Fruit fly (Drosophila melanogaster) whole organism, embryonic: ENCODE results near the gene CG13384.
A peak's percentile ranks its signal among the peaks of the same experiment; 100 is the strongest.

Experiments used
- Adf1 ChIP-seq: fragments of 200-800 bp; sonication (Bioruptor generic); IDR thresholded peaks from 2 replicates; pipeline ENCODE4 v1.3.6; 2022; ENCODE audit warnings: missing biosample characterization, missing genetic modification characterization
- Aef1 ChIP-seq: fragments of 200-800 bp; sonication (Bioruptor generic); IDR thresholded peaks from 3 replicates; pipeline ENCODE4 v1.3.6; 2022; ENCODE audit warnings: missing biosample characterization, missing genetic modification characterization
- CG10543 ChIP-seq: fragments of 200-800 bp; sonication (Bioruptor generic); optimal IDR thresholded peaks from 3 replicates; lab custom pipeline; 2017; ENCODE audit warnings: missing biosample characterization, mild to moderate bottlenecking, missing genetic modification characterization, moderate library complexity
- CG11085 ChIP-seq: fragments of 200-800 bp; sonication (Bioruptor generic); IDR thresholded peaks from 2 replicates; pipeline ENCODE4 v1.3.6; 2022; ENCODE audit warnings: missing biosample characterization, missing genetic modification characterization
- CG11247 ChIP-seq: fragments of 200-800 bp; sonication (Bioruptor generic); IDR thresholded peaks from 2 replicates; pipeline ENCODE4 v1.3.6; 2022; ENCODE audit warnings: missing biosample characterization, missing genetic modification characterization
- CG12071 ChIP-seq: fragments of 200-800 bp; sonication (Bioruptor generic); optimal IDR thresholded peaks from 3 replicates; lab custom pipeline; 2018; ENCODE audit warnings: missing biosample characterization, mild to moderate bottlenecking, missing genetic modification characterization
- CG12219 ChIP-seq: fragments of 200-800 bp; sonication (Bioruptor generic); optimal IDR thresholded peaks from 3 replicates; lab custom pipeline; 2018; ENCODE audit warnings: missing biosample characterization, mild to moderate bottlenecking, missing genetic modification characterization
- CG12769 ChIP-seq: fragments of 200-800 bp; sonication (Bioruptor generic); optimal IDR thresholded peaks from 2 replicates; lab custom pipeline; 2019; ENCODE audit warnings: missing biosample characterization, mild to moderate bottlenecking, missing genetic modification characterization, moderate library complexity
- CG13624 ChIP-seq: fragments of 200-800 bp; sonication (Bioruptor generic); optimal IDR thresholded peaks from 2 replicates; lab custom pipeline; 2016; ENCODE audit warnings: missing biosample characterization, missing genetic modification characterization
- CG1832 ChIP-seq: fragments of 200-800 bp; sonication (Bioruptor generic); optimal IDR thresholded peaks from 2 replicates; lab custom pipeline; 2017; ENCODE audit warnings: missing biosample characterization, mild to moderate bottlenecking, missing genetic modification characterization, inconsistent platforms
- CG2116 ChIP-seq: fragments of 200-800 bp; sonication (Bioruptor generic); optimal IDR thresholded peaks from 3 replicates; lab custom pipeline; 2018; ENCODE audit warnings: missing biosample characterization, mild to moderate bottlenecking, missing genetic modification characterization
- CG33557 ChIP-seq: fragments of 200-800 bp; sonication (Bioruptor generic); optimal IDR thresholded peaks from 2 replicates; lab custom pipeline; 2019; ENCODE audit warnings: missing biosample characterization, mild to moderate bottlenecking, missing genetic modification characterization, moderate library complexity
- CG34422 ChIP-seq: fragments of 200-800 bp; sonication (Bioruptor generic); IDR thresholded peaks from 3 replicates; pipeline ENCODE4 v1.3.6; 2022; ENCODE audit warnings: missing biosample characterization, missing genetic modification characterization
- CG4854 ChIP-seq: fragments of 200-800 bp; sonication (Bioruptor generic); optimal IDR thresholded peaks from 2 replicates; lab custom pipeline; 2016; ENCODE audit warnings: missing biosample characterization, missing genetic modification characterization, inconsistent platforms
- CG6272 ChIP-seq: fragments of 200-800 bp; sonication (Bioruptor generic); IDR thresholded peaks from 2 replicates; pipeline ENCODE4 v1.3.6; 2022; ENCODE audit warnings: missing biosample characterization, missing genetic modification characterization
- CG7745 ChIP-seq: fragments of 200-800 bp; sonication (Bioruptor generic); optimal IDR thresholded peaks from 2 replicates; lab custom pipeline; 2018; ENCODE audit warnings: missing biosample characterization, mild to moderate bottlenecking, missing genetic modification characterization, moderate library complexity
- CG8281 ChIP-seq: fragments of 200-800 bp; sonication (Bioruptor generic); optimal IDR thresholded peaks from 2 replicates; lab custom pipeline; 2018; ENCODE audit warnings: missing biosample characterization, mild to moderate bottlenecking, missing genetic modification characterization, moderate library complexity
- CG8359 ChIP-seq: fragments of 200-800 bp; sonication (Bioruptor generic); optimal IDR thresholded peaks from 2 replicates; lab custom pipeline; 2017; ENCODE audit warnings: missing biosample characterization, mild to moderate bottlenecking, missing genetic modification characterization, borderline replicate concordance
- D19B ChIP-seq: fragments of 200-800 bp; sonication (Bioruptor generic); optimal IDR thresholded peaks from 2 replicates; lab custom pipeline; 2017; ENCODE audit warnings: missing biosample characterization, mild to moderate bottlenecking, missing genetic modification characterization
- E2f1 ChIP-seq: fragments of 200-800 bp; sonication (Bioruptor generic); IDR thresholded peaks from 2 replicates; pipeline ENCODE4 v1.3.6; 2022; ENCODE audit warnings: missing biosample characterization, missing genetic modification characterization
- HHEX ChIP-seq: fragments of 200-800 bp; sonication (Bioruptor generic); optimal IDR thresholded peaks from 3 replicates; lab custom pipeline; 2017; ENCODE audit warnings: missing biosample characterization, mild to moderate bottlenecking, missing genetic modification characterization, missing genetic modification reagents
- MBD-R2 ChIP-seq: fragments of 200-800 bp; sonication (Bioruptor generic); IDR thresholded peaks from 2 replicates; pipeline ENCODE4 v1.3.6; 2022; ENCODE audit warnings: missing biosample characterization, missing genetic modification characterization
- Myb ChIP-seq: fragments of 200-800 bp; sonication (Bioruptor generic); optimal IDR thresholded peaks from 2 replicates; lab custom pipeline; 2016; ENCODE audit warnings: missing biosample characterization, missing genetic modification characterization
- NfI ChIP-seq: fragments of 200-800 bp; sonication (Bioruptor generic); optimal IDR thresholded peaks from 3 replicates; lab custom pipeline; 2018; ENCODE audit warnings: missing biosample characterization, mild to moderate bottlenecking, missing genetic modification characterization, moderate library complexity
- Oli ChIP-seq: fragments of 200-800 bp; sonication (Bioruptor generic); optimal IDR thresholded peaks from 2 replicates; lab custom pipeline; 2018; ENCODE audit warnings: missing biosample characterization, mild to moderate bottlenecking, missing genetic modification characterization, moderate library complexity
- Pdp1 ChIP-seq, 2 experiments: fragments of 200-800 bp; sonication (Bioruptor generic); optimal IDR thresholded peaks; 3 replicates each; lab custom pipeline; 2016; ENCODE audit warnings: missing biosample characterization in 2 of 2, missing genetic modification characterization in 2 of 2, mild to moderate bottlenecking in 1 of 2, moderate library complexity in 1 of 2
- Sox102F ChIP-seq: fragments of 200-800 bp; sonication (Bioruptor generic); optimal IDR thresholded peaks from 2 replicates; lab custom pipeline; 2018; ENCODE audit warnings: missing biosample characterization, mild to moderate bottlenecking, missing genetic modification characterization, moderate library complexity
- Sry-β ChIP-seq: fragments of 200-800 bp; sonication (Bioruptor generic); optimal IDR thresholded peaks from 2 replicates; lab custom pipeline; 2018; ENCODE audit warnings: missing biosample characterization, mild to moderate bottlenecking, missing genetic modification characterization, moderate library complexity
- Trl ChIP-seq, 3 experiments: fragments of >200 bp in 2 of 3; fragments of 200-800 bp in 1 of 3; sonication (Bioruptor generic) in 1 of 3; optimal IDR thresholded peaks; 2 replicates in 1 of 3; 3 replicates in 2 of 3; lab custom pipeline; 2016 to 2017; ENCODE audit warnings: missing biosample characterization in 1 of 3, missing genetic modification characterization in 1 of 3
- bsh ChIP-seq, 2 experiments: fragments of 200-800 bp; sonication (Bioruptor generic); optimal IDR thresholded peaks; 2 replicates each; lab custom pipeline; 2017 to 2018; ENCODE audit warnings: mild to moderate bottlenecking in 2 of 2, missing biosample characterization in 2 of 2, missing genetic modification characterization in 2 of 2, moderate library complexity in 1 of 2
- chm ChIP-seq: fragments of 200-800 bp; sonication (Bioruptor generic); IDR thresholded peaks from 2 replicates; pipeline ENCODE4 v1.3.6; 2022; ENCODE audit warnings: missing biosample characterization, missing genetic modification characterization
- da ChIP-seq: fragments of 200-800 bp; sonication (Bioruptor generic); optimal IDR thresholded peaks from 2 replicates; lab custom pipeline; 2016; ENCODE audit warnings: missing biosample characterization, missing genetic modification characterization
- dan ChIP-seq: fragments of 200-800 bp; sonication (Bioruptor generic); IDR thresholded peaks from 2 replicates; pipeline ENCODE4 v1.3.6; 2022; ENCODE audit warnings: missing biosample characterization, missing genetic modification characterization
- exex ChIP-seq: fragments of 200-800 bp; sonication (Bioruptor generic); optimal IDR thresholded peaks from 4 replicates; lab custom pipeline; 2018; ENCODE audit warnings: missing biosample characterization, mild to moderate bottlenecking, missing genetic modification characterization, moderate library complexity
- ftz-f1 ChIP-seq: fragments of 200-800 bp; sonication (Bioruptor generic); optimal IDR thresholded peaks from 2 replicates; lab custom pipeline; 2016; ENCODE audit warnings: missing biosample characterization, missing genetic modification characterization
- gsb ChIP-seq: fragments of 200-800 bp; sonication (Bioruptor generic); IDR thresholded peaks from 2 replicates; pipeline ENCODE4 v1.3.6; 2022; ENCODE audit warnings: missing biosample characterization, missing genetic modification characterization
- inv ChIP-seq: fragments of 200-800 bp; sonication (Bioruptor generic); IDR thresholded peaks from 2 replicates; pipeline ENCODE4 v1.3.6; 2022; ENCODE audit warnings: missing biosample characterization, missing genetic modification characterization; ENCODE audit not compliant: partially characterized antibody
- jigr1 ChIP-seq: fragments of 200-800 bp; sonication (Bioruptor generic); IDR thresholded peaks from 3 replicates; pipeline ENCODE4 v1.3.6; 2022; ENCODE audit warnings: missing biosample characterization, missing genetic modification characterization
- ken ChIP-seq: fragments of 200-800 bp; sonication (Bioruptor generic); IDR thresholded peaks from 3 replicates; pipeline ENCODE4 v1.3.6; 2022; ENCODE audit warnings: missing biosample characterization, missing genetic modification characterization
- mirr ChIP-seq: fragments of 200-800 bp; sonication (Bioruptor generic); optimal IDR thresholded peaks from 3 replicates; lab custom pipeline; 2018; ENCODE audit warnings: missing biosample characterization, mild to moderate bottlenecking, missing genetic modification characterization
- peb ChIP-seq: fragments of 200-800 bp; sonication (Bioruptor generic); IDR thresholded peaks from 2 replicates; pipeline ENCODE4 v1.3.6; 2022; ENCODE audit warnings: missing biosample characterization, missing genetic modification characterization
- pho ChIP-seq: fragments of 200-800 bp; sonication (Bioruptor generic); optimal IDR thresholded peaks from 2 replicates; lab custom pipeline; 2016; ENCODE audit warnings: missing biosample characterization, missing genetic modification characterization
- salm ChIP-seq: fragments of 200-800 bp; sonication (Bioruptor generic); optimal IDR thresholded peaks from 2 replicates; lab custom pipeline; 2018; ENCODE audit warnings: missing biosample characterization, mild to moderate bottlenecking, missing genetic modification characterization
- sc ChIP-seq, 3 experiments: fragments of >200 bp in 2 of 3; fragments of 200-800 bp in 1 of 3; sonication (Bioruptor generic) in 1 of 3; optimal IDR thresholded peaks; 2 replicates in 2 of 3; 3 replicates in 1 of 3; lab custom pipeline; 2017; ENCODE audit warnings: mild to moderate bottlenecking in 1 of 3, missing biosample characterization in 1 of 3, missing genetic modification characterization in 1 of 3, missing genetic modification reagents in 1 of 3
- scrt ChIP-seq: fragments of 200-800 bp; sonication (Bioruptor generic); optimal IDR thresholded peaks from 2 replicates; lab custom pipeline; 2018; ENCODE audit warnings: missing biosample characterization, mild to moderate bottlenecking, missing genetic modification characterization, moderate library complexity
- sd ChIP-seq: fragments of 200-800 bp; sonication (Bioruptor generic); optimal IDR thresholded peaks from 3 replicates; lab custom pipeline; 2018; ENCODE audit warnings: missing biosample characterization, mild to moderate bottlenecking, missing genetic modification characterization, moderate library complexity
- slbo ChIP-seq: fragments of 200-800 bp; sonication (Bioruptor generic); IDR thresholded peaks from 2 replicates; pipeline ENCODE4 v1.3.6; 2022; ENCODE audit warnings: missing biosample characterization, missing genetic modification characterization
- toy ChIP-seq: fragments of 200-800 bp; sonication (Bioruptor generic); IDR thresholded peaks from 2 replicates; pipeline ENCODE4 v1.3.6; 2022; ENCODE audit warnings: missing biosample characterization, missing genetic modification characterization
- unpg ChIP-seq: fragments of 200-800 bp; sonication (Bioruptor generic); optimal IDR thresholded peaks from 3 replicates; lab custom pipeline; 2018; ENCODE audit warnings: missing biosample characterization, mild to moderate bottlenecking, missing genetic modification characterization, moderate library complexity
- zf30C ChIP-seq: fragments of 200-800 bp; sonication (Bioruptor generic); optimal IDR thresholded peaks from 3 replicates; lab custom pipeline; 2018; ENCODE audit warnings: missing biosample characterization, mild to moderate bottlenecking, missing genetic modification characterization

CG13384 gene

DNA sequence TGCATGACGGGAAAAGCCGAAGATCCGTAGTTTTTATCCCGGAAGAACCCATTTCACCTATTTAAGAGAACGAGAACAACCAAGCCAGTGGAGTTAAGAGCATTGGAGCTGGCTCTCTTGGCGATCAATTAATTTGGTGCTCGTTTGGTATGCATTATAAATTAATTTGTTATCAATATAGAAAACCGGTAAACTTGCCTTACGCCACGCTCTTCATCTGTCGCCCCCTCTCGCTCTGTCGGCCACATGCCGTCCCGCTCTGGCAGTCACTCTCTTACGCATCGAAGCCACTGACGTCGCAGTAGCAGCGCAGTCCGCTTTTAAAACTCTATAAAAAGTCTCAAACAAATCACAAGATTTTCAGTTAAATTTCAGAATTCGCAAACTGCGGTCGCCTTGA lies 38.0 kb upstream of the CG13384 start, which contains the start of gene CG7778 (continued):
- no peak for TF ChIP-seq inv (GFP tag; lab: Robert Waterston, UW)
- no peak for TF ChIP-seq slbo (GFP tag; lab: Robert Waterston, UW)
- no peak for TF ChIP-seq Myb (GFP tag; lab: Kevin White, UChicago)
- TF ChIP-seq zf30C (GFP tag; lab: Kevin White, UChicago) = no peak
- TF ChIP-seq gsb (GFP tag; lab: Robert Waterston, UW) = no peak
- peak; percentile 20 for TF ChIP-seq sd (tag; lab: Kevin White, UChicago)
- no peak for TF ChIP-seq mirr (GFP tag; lab: Kevin White, UChicago)
- TF ChIP-seq HHEX = no peak
- no peak for TF ChIP-seq sc (optimal IDR thresholded peaks at IDR 0.05; lab: Kevin White, UChicago)
- TF ChIP-seq sc (GFP tag; optimal IDR thresholded peaks at IDR 0.05; lab: Kevin White, UChicago) = no peak
- no peak for TF ChIP-seq CG12769
- TF ChIP-seq CG12219 = no peak
- TF ChIP-seq pho (GFP tag; lab: Kevin White, UChicago) = no peak
- no peak for TF ChIP-seq peb (GFP tag; lab: Robert Waterston, UW)
- no peak for TF ChIP-seq NfI (GFP tag; lab: Kevin White, UChicago)
- TF ChIP-seq CG7745 (tag; lab: Kevin White, UChicago) = peak; percentile 44
- TF ChIP-seq CG12071 = no peak
- TF ChIP-seq CG11085 = no peak
- no peak for TF ChIP-seq E2f1 (GFP tag; lab: Robert Waterston, UW)
- no peak for TF ChIP-seq dan (GFP tag; lab: Robert Waterston, UW)
- peak; percentile 60 to 65 for TF ChIP-seq Trl (optimal IDR thresholded peaks at IDR 0.05; lab: Kevin White, UChicago)
- no peak for TF ChIP-seq Trl (GFP tag; optimal IDR thresholded peaks at IDR 0.05; lab: Kevin White, UChicago)
- TF ChIP-seq CG33557 (GFP tag; lab: Kevin White, UChicago) = no peak
- no peak for TF ChIP-seq Sox102F
- no peak for TF ChIP-seq CG2116 (GFP tag; lab: Kevin White, UChicago)
- TF ChIP-seq Pdp1 (GFP tag; optimal IDR thresholded peaks at IDR 0.05; lab: Kevin White, UChicago) = no peak
- no peak for TF ChIP-seq jigr1 (GFP tag; lab: Robert Waterston, UW)
- no peak for TF ChIP-seq bsh (GFP tag; optimal IDR thresholded peaks at IDR 0.05; lab: Kevin White, UChicago)
- no peak for TF ChIP-seq D19B (GFP tag; lab: Kevin White, UChicago)
- peak; percentile 48 for TF ChIP-seq exex (tag; lab: Kevin White, UChicago)
- TF ChIP-seq unpg (GFP tag; lab: Kevin White, UChicago) = no peak
- TF ChIP-seq MBD-R2 = no peak
- TF ChIP-seq chm (GFP tag; lab: Robert Waterston, UW) = no peak
- no peak for TF ChIP-seq CG4854 (GFP tag; lab: Kevin White, UChicago)
- TF ChIP-seq CG11247 (GFP tag; lab: Robert Waterston, UW) = no peak
- TF ChIP-seq CG8281 (tag; lab: Kevin White, UChicago) = no peak
- TF ChIP-seq Sry-β (GFP tag; lab: Kevin White, UChicago) = no peak
- TF ChIP-seq CG1832 (GFP tag; lab: Kevin White, UChicago) = peak; percentile 65
- TF ChIP-seq CG34422 (GFP tag; lab: Robert Waterston, UW) = no peak
- TF ChIP-seq CG13624 (GFP tag; lab: Kevin White, UChicago) = no peak
- TF ChIP-seq ken (GFP tag; lab: Robert Waterston, UW) = no peak
- TF ChIP-seq da (GFP tag; lab: Kevin White, UChicago) = no peak
- peak; percentile 82 for TF ChIP-seq Adf1 (GFP tag; lab: Robert Waterston, UW)
- TF ChIP-seq toy (GFP tag; lab: Robert Waterston, UW) = no peak
- TF ChIP-seq Aef1 (GFP tag; lab: Robert Waterston, UW) = no peak
- no peak for TF ChIP-seq CG6272 (GFP tag; lab: Robert Waterston, UW)
- no peak for TF ChIP-seq ftz-f1 (GFP tag; lab: Kevin White, UChicago)
- TF ChIP-seq salm = no peak
- no peak for TF ChIP-seq CG8359 (GFP tag; lab: Kevin White, UChicago)
- TF ChIP-seq scrt (GFP tag; lab: Kevin White, UChicago) = no peak
- no peak for TF ChIP-seq Oli
- no peak for TF ChIP-seq CG10543 (GFP tag; lab: Kevin White, UChicago)
